Fruit fly (Drosophila melanogaster): Measurements from ENCODE around the gene Spag1.

Gene Spag1

DNA sequence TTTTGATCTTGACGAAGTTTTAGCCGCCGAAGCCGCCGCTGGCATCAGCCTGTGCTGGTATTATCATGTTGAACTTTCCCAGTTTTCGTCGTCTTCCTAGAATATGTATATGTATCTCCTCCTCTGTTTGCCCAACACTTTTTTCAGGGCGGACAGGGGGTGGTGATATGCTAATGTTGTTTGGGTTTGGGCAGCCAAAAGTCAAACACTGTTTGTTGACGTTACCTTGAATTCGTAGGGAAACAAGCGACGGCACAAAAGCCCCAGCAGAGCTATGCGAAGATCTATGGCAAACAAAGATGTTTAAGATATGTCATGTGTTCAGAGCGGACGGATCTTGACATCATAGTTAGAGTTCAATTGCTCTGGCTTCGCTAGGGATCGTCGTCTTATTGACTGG, 38.9 kb upstream of the Spag1 start:
- TF ChIP-seq CG14655 (GFP tag; optimal IDR thresholded peaks at IDR 0.05) = no peak
- no peak for TF ChIP-seq Snoo (tag; optimal IDR thresholded peaks at IDR 0.05)
- TF ChIP-seq CG32121 (GFP tag; IDR thresholded peaks at IDR 0.05) = no peak
- no peak for TF ChIP-seq rn (GFP tag; IDR thresholded peaks at IDR 0.05)
- TF ChIP-seq fd96Ca (GFP tag; IDR thresholded peaks at IDR 0.05) = no peak
- no peak for TF ChIP-seq CG17806 (tag; optimal IDR thresholded peaks at IDR 0.05)
- no peak for TF ChIP-seq CG10348 (GFP tag; IDR thresholded peaks at IDR 0.05)
- TF ChIP-seq CG8159 (tag; optimal IDR thresholded peaks at IDR 0.05) = no peak
- no peak for TF ChIP-seq CG13204 (GFP tag; optimal IDR thresholded peaks at IDR 0.05)
- no peak for TF ChIP-seq gl (tag; optimal IDR thresholded peaks at IDR 0.05)
- no peak for TF ChIP-seq Ets98B (GFP tag; IDR thresholded peaks at IDR 0.05)
- no peak for TF ChIP-seq CG8301 (tag; optimal IDR thresholded peaks at IDR 0.05)
- no peak for TF ChIP-seq CG4496 (GFP tag; IDR thresholded peaks at IDR 0.05)
- TF ChIP-seq Pif1A (GFP tag; optimal IDR thresholded peaks at IDR 0.05) = no peak
- no peak for TF ChIP-seq CG12605 (GFP tag; IDR thresholded peaks at IDR 0.05)
- no peak for TF ChIP-seq CG9948 (tag; optimal IDR thresholded peaks at IDR 0.05)
- no peak for TF ChIP-seq CG34367 (tag; optimal IDR thresholded peaks at IDR 0.05)

DNA sequence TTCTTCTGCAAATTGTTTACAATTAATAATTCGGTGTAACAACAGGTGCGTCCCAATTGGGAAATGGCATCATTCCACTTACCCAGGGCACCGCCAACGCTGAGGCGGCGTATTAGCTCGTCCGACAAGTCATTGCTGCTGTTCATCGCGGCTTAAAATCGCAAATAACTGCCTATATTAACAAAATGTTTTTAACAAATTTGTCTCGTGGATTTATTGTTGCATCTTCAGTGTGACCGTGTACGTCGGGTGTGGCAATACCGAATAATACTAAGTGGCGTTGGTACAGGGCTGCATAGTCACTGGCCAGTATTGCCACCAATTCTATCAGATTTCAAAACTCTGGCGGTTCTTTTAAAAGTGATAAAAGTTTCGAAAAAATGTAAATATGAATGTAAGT, 35.0 kb upstream of the Spag1 start, which contains the start of gene Ets97D:
Ets97D (minus strand) TSS at position 272 of the 400 bp plus-strand sequence.
- TF ChIP-seq CG34367 (tag; optimal IDR thresholded peaks at IDR 0.05) = no peak
- 0 out of 2 replicates have a peak, but pooled peaks have one; percentile 25 for TF ChIP-seq CG12605 (GFP tag; IDR thresholded peaks at IDR 0.05)

DNA sequence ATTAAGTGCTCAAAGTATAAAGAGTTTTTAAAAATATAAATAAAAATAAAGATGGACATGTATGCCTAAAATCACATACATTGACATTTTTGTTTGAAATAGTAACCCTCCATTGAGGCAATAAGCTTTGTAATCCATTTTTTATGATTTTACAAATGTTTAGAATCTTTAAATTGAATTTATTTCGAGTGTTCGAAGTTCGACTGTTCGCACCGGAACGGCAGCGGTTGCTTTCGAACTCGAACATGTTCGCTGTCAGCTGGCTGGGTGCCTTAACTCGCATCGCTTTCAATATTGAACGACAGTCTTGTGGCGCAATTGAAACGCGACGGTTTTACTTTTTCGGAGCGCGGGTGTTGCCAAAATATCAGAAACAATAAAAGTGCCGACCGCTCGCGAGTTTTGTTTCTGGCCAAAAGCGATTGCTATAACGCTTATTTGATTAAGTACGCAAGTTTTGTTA, 32.1 kb upstream of the Spag1 start, which contains the start of gene CG46339:
CG46339 (plus strand) TSS at position 299 of the 463 bp plus-strand sequence.
- TF ChIP-seq Snoo (tag; optimal IDR thresholded peaks at IDR 0.05) (peak; percentile 16), CG8301 (tag; optimal IDR thresholded peaks at IDR 0.05) (peak; percentile 58), Pif1B (GFP tag; optimal IDR thresholded peaks at IDR 0.05) (peak; percentile 23), CG13204 (GFP tag; optimal IDR thresholded peaks at IDR 0.05) (peak; percentile 57), CG9948 (tag; optimal IDR thresholded peaks at IDR 0.05) (peak; percentile 36), CG14655 (GFP tag; optimal IDR thresholded peaks at IDR 0.05) (no peak), D1 (tag; optimal IDR thresholded peaks at IDR 0.05) (peak; percentile 61), EcR (GFP tag; optimal IDR thresholded peaks at IDR 0.05) (no peak), CG17806 (tag; optimal IDR thresholded peaks at IDR 0.05) (peak; percentile 52), gl (tag; optimal IDR thresholded peaks at IDR 0.05) (peak; percentile 9), CG15710 (tag; optimal IDR thresholded peaks at IDR 0.05) (no peak), Ets98B (GFP tag; IDR thresholded peaks at IDR 0.05) (peak; percentile 86), CG4496 (GFP tag; IDR thresholded peaks at IDR 0.05) (peak; percentile 78), CG32121 (GFP tag; IDR thresholded peaks at IDR 0.05) (peak; percentile 59; the same call in 1 of the 2 replicates), CG10348 (GFP tag; IDR thresholded peaks at IDR 0.05) (no peak), CG12605 (GFP tag; IDR thresholded peaks at IDR 0.05) (peak; percentile 73), CG8159 (tag; optimal IDR thresholded peaks at IDR 0.05) (peak; percentile 31)

DNA sequence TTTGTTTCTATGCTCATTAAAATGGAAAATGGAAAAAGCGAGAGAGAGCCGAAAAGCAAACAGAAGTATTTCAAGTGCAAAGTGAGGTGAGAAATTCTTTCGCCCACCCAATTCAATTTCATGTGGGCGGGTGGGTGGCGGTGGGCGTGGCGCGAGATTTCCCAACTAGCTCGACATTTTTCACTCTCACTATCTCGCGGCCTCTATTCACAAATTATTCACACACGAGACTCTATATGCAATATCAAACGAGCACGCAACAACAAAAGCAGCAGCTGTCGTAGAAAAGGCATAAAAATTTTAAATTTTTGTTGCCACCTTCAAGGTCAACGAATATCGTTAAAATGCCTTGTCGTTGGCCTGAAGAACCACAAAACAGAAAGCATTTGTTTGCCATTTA, 28.8 kb upstream of the Spag1 start:
- TF ChIP-seq CG9948 (tag; optimal IDR thresholded peaks at IDR 0.05) (no peak), CG14655 (GFP tag; optimal IDR thresholded peaks at IDR 0.05) (no peak), gl (tag; optimal IDR thresholded peaks at IDR 0.05) (no peak), CG8301 (tag; optimal IDR thresholded peaks at IDR 0.05) (no peak), CG10348 (GFP tag; IDR thresholded peaks at IDR 0.05) (no peak), CG4496 (GFP tag; IDR thresholded peaks at IDR 0.05) (no peak), CG32121 (GFP tag; IDR thresholded peaks at IDR 0.05) (no peak)

DNA sequence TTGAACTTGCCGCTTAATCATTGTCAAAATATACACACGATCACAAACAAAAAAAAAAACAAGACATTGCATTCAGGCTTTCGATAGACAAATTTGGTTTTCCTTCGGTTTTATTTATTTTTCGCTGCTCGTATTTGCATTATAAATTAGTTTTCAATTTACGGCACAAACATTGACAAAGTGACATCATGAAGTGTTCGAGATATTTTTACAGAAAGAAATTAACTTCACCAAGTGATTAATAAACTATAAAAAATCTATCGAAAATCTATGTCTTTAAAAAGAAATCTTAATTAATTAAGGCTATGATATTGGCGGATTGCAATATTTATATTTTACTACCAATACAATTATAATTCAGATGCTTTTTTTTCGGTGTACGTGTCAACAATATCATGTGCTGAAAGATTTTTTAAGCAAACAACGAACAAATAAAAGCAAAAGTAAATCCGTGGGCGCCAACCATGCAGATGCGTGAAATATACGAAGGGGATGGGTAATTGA, 23.7 kb upstream of the Spag1 start:
- TF ChIP-seq CG14655 (GFP tag; optimal IDR thresholded peaks at IDR 0.05) (peak; percentile 30), Pif1A (GFP tag; optimal IDR thresholded peaks at IDR 0.05) (peak; percentile 11), CG4496 (GFP tag; IDR thresholded peaks at IDR 0.05) (no peak), Snoo (tag; optimal IDR thresholded peaks at IDR 0.05) (peak; percentile 18)

DNA sequence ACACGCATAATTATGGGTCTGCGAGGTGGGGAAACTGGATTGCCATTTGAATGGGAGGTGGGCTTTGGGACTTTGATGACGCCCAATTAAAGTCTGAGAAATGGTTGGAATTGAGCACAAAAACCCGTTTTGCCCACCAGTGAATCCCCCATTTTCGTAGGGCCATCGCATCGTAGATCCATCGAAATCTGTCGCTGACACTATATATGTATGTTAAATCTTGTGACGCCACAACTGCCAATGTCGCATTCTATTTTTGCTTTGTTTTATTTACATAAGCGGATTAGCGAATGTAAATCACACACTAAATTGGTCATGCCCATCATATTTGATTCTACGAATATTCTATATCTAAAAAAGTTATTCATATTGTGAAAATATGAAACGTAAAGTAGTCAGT, 21.2 kb upstream of the Spag1 start:
- no peak for TF ChIP-seq Ets98B (GFP tag; IDR thresholded peaks at IDR 0.05)

DNA sequence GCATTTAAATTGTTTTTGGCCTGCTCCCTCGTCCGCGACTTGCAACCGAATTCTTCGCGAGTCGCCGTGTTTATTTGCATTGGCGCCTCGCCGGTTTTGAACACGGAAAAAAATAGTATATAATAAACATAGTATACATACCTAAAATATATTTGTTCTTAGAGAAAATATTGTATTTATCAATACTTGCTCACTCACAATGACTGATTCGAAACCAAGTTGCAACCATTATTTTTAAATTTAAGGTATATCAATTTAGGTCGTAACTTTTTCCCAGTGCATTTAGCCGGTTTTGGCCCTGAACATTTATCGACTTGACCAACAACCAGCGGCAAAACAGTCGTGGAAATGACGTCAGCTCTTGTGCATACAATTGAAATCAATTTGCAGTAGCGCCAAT, 19.2 kb upstream of the Spag1 start:
- peak; percentile 79 for TF ChIP-seq CG13204 (GFP tag; optimal IDR thresholded peaks at IDR 0.05)
- TF ChIP-seq CG4496 (GFP tag; IDR thresholded peaks at IDR 0.05) = peak; percentile 95
- TF ChIP-seq rn (GFP tag; IDR thresholded peaks at IDR 0.05) = peak; percentile 80
- peak; percentile 90 for TF ChIP-seq CG15710 (tag; optimal IDR thresholded peaks at IDR 0.05)
- TF ChIP-seq fd96Ca (GFP tag; IDR thresholded peaks at IDR 0.05) = peak; percentile 85
- peak; percentile 89 for TF ChIP-seq Snoo (tag; optimal IDR thresholded peaks at IDR 0.05)
- peak; percentile 86 for TF ChIP-seq CG8159 (tag; optimal IDR thresholded peaks at IDR 0.05)
- TF ChIP-seq CG10348 (GFP tag; IDR thresholded peaks at IDR 0.05) = peak; percentile 67
- TF ChIP-seq D1 (tag; optimal IDR thresholded peaks at IDR 0.05) = peak; percentile 12
- no peak for TF ChIP-seq EcR (GFP tag; optimal IDR thresholded peaks at IDR 0.05)
- peak; percentile 88 for TF ChIP-seq Ets98B (GFP tag; IDR thresholded peaks at IDR 0.05)
- peak; percentile 78 for TF ChIP-seq CG17806 (tag; optimal IDR thresholded peaks at IDR 0.05)
- peak; percentile 84 for TF ChIP-seq CG8301 (tag; optimal IDR thresholded peaks at IDR 0.05)
- TF ChIP-seq Pif1B (GFP tag; optimal IDR thresholded peaks at IDR 0.05) = peak; percentile 95
- peak; percentile 92 for TF ChIP-seq CG12605 (GFP tag; IDR thresholded peaks at IDR 0.05)
- TF ChIP-seq Pif1A (GFP tag; optimal IDR thresholded peaks at IDR 0.05) = peak; percentile 86
- TF ChIP-seq CG34367 (tag; optimal IDR thresholded peaks at IDR 0.05) = peak; percentile 86
- peak; percentile 92 for TF ChIP-seq CG32121 (GFP tag; IDR thresholded peaks at IDR 0.05)
- peak; percentile 83 for TF ChIP-seq CG9948 (tag; optimal IDR thresholded peaks at IDR 0.05)
- TF ChIP-seq gl (tag; optimal IDR thresholded peaks at IDR 0.05) = peak; percentile 76
- TF ChIP-seq CG14655 (GFP tag; optimal IDR thresholded peaks at IDR 0.05) = peak; percentile 90

All from whole organism, pupa.